Fruit fly (Drosophila melanogaster) whole organism, embryonic: ENCODE results near the gene CG44838.
A peak's percentile ranks its signal among the peaks of the same experiment; 100 is the strongest.

Experiments
- ATbp ChIP-seq: fragments of 200-800 bp; sonication (Bioruptor generic); optimal IDR thresholded peaks from 2 replicates; lab custom pipeline; 2017; ENCODE audit warnings: missing biosample characterization, mild to moderate bottlenecking, missing genetic modification characterization, missing genetic modification reagents
- B-H2 ChIP-seq: fragments of 200-800 bp; sonication (Bioruptor generic); optimal IDR thresholded peaks from 2 replicates; lab custom pipeline; 2018; ENCODE audit warnings: missing biosample characterization, mild to moderate bottlenecking, missing genetic modification characterization
- CG10431 ChIP-seq: fragments of 200-800 bp; sonication (Bioruptor generic); optimal IDR thresholded peaks from 3 replicates; lab custom pipeline; 2018; ENCODE audit warnings: missing biosample characterization, mild to moderate bottlenecking, missing genetic modification characterization
- CG10979 ChIP-seq: fragments of 200-800 bp; sonication (Bioruptor generic); optimal IDR thresholded peaks from 2 replicates; lab custom pipeline; 2018; ENCODE audit warnings: missing biosample characterization, mild to moderate bottlenecking, missing genetic modification characterization, moderate library complexity
- CG11085 ChIP-seq: fragments of 200-800 bp; sonication (Bioruptor generic); IDR thresholded peaks from 2 replicates; pipeline ENCODE4 v1.3.6; 2022; ENCODE audit warnings: missing biosample characterization, missing genetic modification characterization
- CG11247 ChIP-seq: fragments of 200-800 bp; sonication (Bioruptor generic); IDR thresholded peaks from 2 replicates; pipeline ENCODE4 v1.3.6; 2022; ENCODE audit warnings: missing biosample characterization, missing genetic modification characterization
- CG12155 ChIP-seq: fragments of 200-800 bp; sonication (Bioruptor generic); optimal IDR thresholded peaks from 3 replicates; lab custom pipeline; 2016; ENCODE audit warnings: missing biosample characterization, missing genetic modification characterization
- CG13624 ChIP-seq: fragments of 200-800 bp; sonication (Bioruptor generic); optimal IDR thresholded peaks from 2 replicates; lab custom pipeline; 2016; ENCODE audit warnings: missing biosample characterization, missing genetic modification characterization
- CG1647 ChIP-seq: fragments of 200-800 bp; sonication (Bioruptor generic); optimal IDR thresholded peaks from 3 replicates; lab custom pipeline; 2016; ENCODE audit warnings: missing biosample characterization, missing genetic modification characterization
- CG17385 ChIP-seq: fragments of 200-800 bp; sonication (Bioruptor generic); optimal IDR thresholded peaks from 3 replicates; lab custom pipeline; 2018; ENCODE audit warnings: missing biosample characterization, mild to moderate bottlenecking, missing genetic modification characterization
- CG18011 ChIP-seq: fragments of 200-800 bp; sonication (Bioruptor generic); optimal IDR thresholded peaks from 2 replicates; lab custom pipeline; 2017; ENCODE audit warnings: missing biosample characterization, missing genetic modification characterization, mild to moderate bottlenecking, moderate library complexity, missing genotype
- CG2129 ChIP-seq: fragments of 200-800 bp; sonication (Bioruptor generic); IDR thresholded peaks from 2 replicates; pipeline ENCODE4 v1.3.6; 2022; ENCODE audit warnings: missing biosample characterization, missing genetic modification characterization; ENCODE audit not compliant: partially characterized antibody
- CG3838 ChIP-seq: fragments of 200-800 bp; sonication (Bioruptor generic); optimal IDR thresholded peaks from 3 replicates; lab custom pipeline; 2016; ENCODE audit warnings: missing biosample characterization, missing genetic modification characterization
- CG5953 ChIP-seq: fragments of 200-800 bp; sonication (Bioruptor generic); IDR thresholded peaks from 2 replicates; pipeline ENCODE4 v1.3.6; 2022; ENCODE audit warnings: missing biosample characterization, missing genetic modification characterization
- CG6683 ChIP-seq: fragments of 200-800 bp; sonication (Bioruptor generic); optimal IDR thresholded peaks from 2 replicates; lab custom pipeline; 2017; ENCODE audit warnings: missing biosample characterization, mild to moderate bottlenecking, missing genetic modification characterization, missing genetic modification reagents
- CG7556 ChIP-seq: fragments of 200-800 bp; sonication (Bioruptor generic); optimal IDR thresholded peaks from 2 replicates; lab custom pipeline; 2017; ENCODE audit warnings: missing biosample characterization, mild to moderate bottlenecking, missing genetic modification characterization
- CG7963 ChIP-seq: fragments of 200-800 bp; sonication (Bioruptor generic); IDR thresholded peaks from 3 replicates; pipeline ENCODE4 v1.3.6; 2022; ENCODE audit warnings: missing biosample characterization, missing genetic modification characterization; ENCODE audit not compliant: partially characterized antibody
- CG9215 ChIP-seq: fragments of 200-800 bp; sonication (Bioruptor generic); IDR thresholded peaks from 2 replicates; pipeline ENCODE4 v1.3.6; 2022; ENCODE audit warnings: missing biosample characterization, missing genetic modification characterization
- CG9437 ChIP-seq: fragments of 200-800 bp; sonication (Bioruptor generic); optimal IDR thresholded peaks from 2 replicates; lab custom pipeline; 2018; ENCODE audit warnings: missing biosample characterization, mild to moderate bottlenecking, missing genetic modification characterization
- CG9932 ChIP-seq: fragments of 200-800 bp; sonication (Bioruptor generic); IDR thresholded peaks from 2 replicates; pipeline ENCODE4 v1.3.6; 2022; ENCODE audit warnings: missing biosample characterization, missing genetic modification characterization
- CHES-1-like ChIP-seq: fragments of 200-800 bp; sonication (Bioruptor generic); optimal IDR thresholded peaks from 2 replicates; lab custom pipeline; 2016; ENCODE audit warnings: missing biosample characterization, missing genetic modification characterization
- CoRest ChIP-seq: fragments of 200-800 bp; sonication (Bioruptor generic); optimal IDR thresholded peaks from 3 replicates; lab custom pipeline; 2018; ENCODE audit warnings: missing biosample characterization, mild to moderate bottlenecking, missing genetic modification characterization, moderate library complexity
- CrebB ChIP-seq: fragments of 200-800 bp; sonication (Bioruptor generic); optimal IDR thresholded peaks from 3 replicates; lab custom pipeline; 2018; ENCODE audit warnings: missing biosample characterization, mild to moderate bottlenecking, missing genetic modification characterization
- H15 ChIP-seq: fragments of 200-800 bp; sonication (Bioruptor generic); IDR thresholded peaks from 3 replicates; pipeline ENCODE4 v1.3.6; 2022; ENCODE audit warnings: missing biosample characterization, missing genetic modification characterization
- Hey ChIP-seq: fragments of 200-800 bp; sonication (Bioruptor generic); optimal IDR thresholded peaks from 3 replicates; lab custom pipeline; 2018; ENCODE audit warnings: missing biosample characterization, mild to moderate bottlenecking, missing genetic modification characterization
- HmgD ChIP-seq: fragments of 200-800 bp; sonication (Bioruptor generic); optimal IDR thresholded peaks from 3 replicates; lab custom pipeline; 2016; ENCODE audit warnings: missing biosample characterization, missing genetic modification characterization
- Hmr ChIP-seq: fragments of 200-800 bp; sonication (Bioruptor generic); optimal IDR thresholded peaks from 3 replicates; lab custom pipeline; 2017; ENCODE audit warnings: mild to moderate bottlenecking, missing biosample characterization, missing genetic modification reagents, missing genetic modification characterization
- MBD-R2 ChIP-seq: fragments of 200-800 bp; sonication (Bioruptor generic); IDR thresholded peaks from 2 replicates; pipeline ENCODE4 v1.3.6; 2022; ENCODE audit warnings: missing biosample characterization, missing genetic modification characterization
- Meics ChIP-seq: fragments of 200-800 bp; sonication (Bioruptor generic); optimal IDR thresholded peaks from 2 replicates; lab custom pipeline; 2017; ENCODE audit warnings: missing biosample characterization, mild to moderate bottlenecking, missing genetic modification characterization
- ase ChIP-seq: fragments of 200-800 bp; sonication (Bioruptor generic); IDR thresholded peaks from 3 replicates; pipeline ENCODE4 v1.3.6; 2022; ENCODE audit warnings: missing biosample characterization, missing genetic modification characterization
- ato ChIP-seq: fragments of 200-800 bp; sonication (Bioruptor generic); IDR thresholded peaks from 2 replicates; pipeline ENCODE4 v1.3.6; 2022; ENCODE audit warnings: missing biosample characterization, missing genetic modification characterization; ENCODE audit not compliant: partially characterized antibody
- btn ChIP-seq: fragments of 200-800 bp; sonication (Bioruptor generic); optimal IDR thresholded peaks from 2 replicates; lab custom pipeline; 2016; ENCODE audit warnings: missing biosample characterization, missing genetic modification characterization
- ems ChIP-seq: fragments of 200-800 bp; sonication (Bioruptor generic); optimal IDR thresholded peaks from 3 replicates; lab custom pipeline; 2016; ENCODE audit warnings: missing biosample characterization, missing genetic modification characterization
- fd64A ChIP-seq: fragments of 200-800 bp; sonication (Bioruptor generic); optimal IDR thresholded peaks from 3 replicates; lab custom pipeline; 2018; ENCODE audit warnings: missing biosample characterization, mild to moderate bottlenecking, missing genetic modification characterization
- gsb-n ChIP-seq: fragments of 200-800 bp; sonication (Bioruptor generic); optimal IDR thresholded peaks from 3 replicates; lab custom pipeline; 2018; ENCODE audit warnings: missing biosample characterization, mild to moderate bottlenecking, missing genetic modification characterization
- jumu ChIP-seq: fragments of 200-800 bp; sonication (Bioruptor generic); optimal IDR thresholded peaks from 3 replicates; lab custom pipeline; 2016; ENCODE audit warnings: missing biosample characterization, missing genetic modification characterization
- kah ChIP-seq: fragments of 200-800 bp; sonication (Bioruptor generic); optimal IDR thresholded peaks from 2 replicates; lab custom pipeline; 2018; ENCODE audit warnings: missing biosample characterization, mild to moderate bottlenecking, missing genetic modification characterization
- kni ChIP-seq: fragments of 200-800 bp; sonication (Bioruptor generic); optimal IDR thresholded peaks from 3 replicates; lab custom pipeline; 2017; ENCODE audit warnings: mild to moderate bottlenecking, missing biosample characterization, missing genetic modification reagents, missing genetic modification characterization
- lbe ChIP-seq: fragments of 200-800 bp; sonication (Bioruptor generic); optimal IDR thresholded peaks from 2 replicates; lab custom pipeline; 2016; ENCODE audit warnings: missing biosample characterization, mild to moderate bottlenecking, missing genetic modification characterization
- lov ChIP-seq, 2 experiments: fragments of 200-800 bp in 1 of 2; fragments of >200 bp in 1 of 2; sonication (Bioruptor generic) in 1 of 2; IDR thresholded peaks in 1 of 2; optimal IDR thresholded peaks in 1 of 2; 2 replicates in 1 of 2; 3 replicates in 1 of 2; pipeline versions ENCODE4 v1.3.6 to Lab custom; 2017 to 2022; ENCODE audit warnings: missing biosample characterization in 1 of 2, missing genetic modification characterization in 1 of 2
- pnt ChIP-seq: fragments of 200-800 bp; sonication (Bioruptor generic); optimal IDR thresholded peaks from 3 replicates; lab custom pipeline; 2016; ENCODE audit warnings: missing biosample characterization, missing genetic modification characterization
- ranshi ChIP-seq: fragments of 200-800 bp; sonication (Bioruptor generic); IDR thresholded peaks from 2 replicates; pipeline ENCODE4 v1.3.6; 2022; ENCODE audit warnings: missing biosample characterization, missing genetic modification characterization
- run ChIP-seq: fragments of 200-800 bp; sonication (Bioruptor generic); optimal IDR thresholded peaks from 3 replicates; lab custom pipeline; 2018; ENCODE audit warnings: missing biosample characterization, mild to moderate bottlenecking, missing genetic modification characterization
- schlank ChIP-seq: fragments of 200-800 bp; sonication (Bioruptor generic); optimal IDR thresholded peaks from 2 replicates; lab custom pipeline; 2018; ENCODE audit warnings: missing biosample characterization, mild to moderate bottlenecking, missing genetic modification characterization
- sens-2 ChIP-seq: fragments of 200-800 bp; sonication (Bioruptor generic); IDR thresholded peaks from 2 replicates; pipeline ENCODE4 v1.3.6; 2022; ENCODE audit warnings: missing biosample characterization, missing genetic modification characterization
- sqz ChIP-seq: fragments of 200-800 bp; sonication (Bioruptor generic); optimal IDR thresholded peaks from 3 replicates; lab custom pipeline; 2018; ENCODE audit warnings: missing biosample characterization, mild to moderate bottlenecking, missing genetic modification characterization
- ssp ChIP-seq: fragments of 200-800 bp; sonication (Bioruptor generic); IDR thresholded peaks from 2 replicates; pipeline ENCODE4 v1.3.6; 2022; ENCODE audit warnings: missing biosample characterization, missing genetic modification characterization
- trem ChIP-seq: fragments of 200-800 bp; optimal IDR thresholded peaks from 3 replicates; lab custom pipeline; 2019; ENCODE audit warnings: missing biosample characterization, mild to moderate bottlenecking, missing genetic modification characterization, moderate library complexity
- usp ChIP-seq: fragments of >200 bp; optimal IDR thresholded peaks from 2 replicates; lab custom pipeline; 2017; ENCODE audit warnings: missing biosample characterization, missing genetic modification characterization
- vfl ChIP-seq: fragments of 200-800 bp; sonication (Bioruptor generic); optimal IDR thresholded peaks from 2 replicates; lab custom pipeline; 2016; ENCODE audit warnings: missing biosample characterization, missing genetic modification characterization

Gene CG44838

dm6 chr3L:9476829-9477228 lies 16.0 kb downstream of the CG44838 start, which contains the start of the genes Uch-L5 and Jarid2 (continued):
- TF ChIP-seq CG10979 (tag; lab: Kevin White, UChicago): peak; percentile 48
- TF ChIP-seq CG18011 (GFP tag; lab: Kevin White, UChicago): peak; percentile 46
- TF ChIP-seq CG17385 (GFP tag; lab: Kevin White, UChicago): peak; percentile 98
- no peak for TF ChIP-seq ATbp
- peak; percentile 57 for TF ChIP-seq pnt (GFP tag; lab: Kevin White, UChicago)
- TF ChIP-seq CG9437 (GFP tag; lab: Kevin White, UChicago): no peak
- TF ChIP-seq lov (optimal IDR thresholded peaks at IDR 0.05; lab: Kevin White, UChicago): no peak
- TF ChIP-seq lov (GFP tag; IDR thresholded peaks at IDR 0.05; lab: Robert Waterston, UW): no peak
- no peak for TF ChIP-seq fd64A (GFP tag; lab: Kevin White, UChicago)
- TF ChIP-seq sqz (GFP tag; lab: Kevin White, UChicago): peak; percentile 77
- no peak for TF ChIP-seq sens-2 (GFP tag; lab: Robert Waterston, UW)
- TF ChIP-seq ssp (GFP tag; lab: Robert Waterston, UW): no peak
- TF ChIP-seq CG1647 (GFP tag; lab: Kevin White, UChicago): peak; percentile 46
- TF ChIP-seq MBD-R2 (GFP tag; lab: Robert Waterston, UW): peak; percentile 95
- TF ChIP-seq vfl: peak; percentile 63
- no peak for TF ChIP-seq CG6683
- TF ChIP-seq ato (GFP tag; lab: Robert Waterston, UW): 0 out of 2 replicates have a peak, but pooled peaks have one; percentile 32
- TF ChIP-seq Hey: no peak
- no peak for TF ChIP-seq usp (GFP tag; lab: Kevin White, UChicago)
- TF ChIP-seq lbe (GFP tag; lab: Kevin White, UChicago): no peak
- 0 out of 2 replicates have a peak, but pooled peaks have one; percentile 6 for TF ChIP-seq CG11247 (GFP tag; lab: Robert Waterston, UW)
- TF ChIP-seq kni (GFP tag; lab: Kevin White, UChicago): peak; percentile 14
- TF ChIP-seq CG10431: no peak
- no peak for TF ChIP-seq CG5953 (GFP tag; lab: Robert Waterston, UW)
- TF ChIP-seq Hmr (GFP tag; lab: Kevin White, UChicago): peak; percentile 55
- no peak for TF ChIP-seq gsb-n (tag; lab: Kevin White, UChicago)
- peak; percentile 28 for TF ChIP-seq schlank
- TF ChIP-seq B-H2 (GFP tag; lab: Kevin White, UChicago): peak; percentile 38
- TF ChIP-seq ranshi (GFP tag; lab: Robert Waterston, UW): peak; percentile 37; the same call in 1 of the 2 replicates
- TF ChIP-seq CG9215: no peak
- peak; percentile 65 for TF ChIP-seq CG13624 (GFP tag; lab: Kevin White, UChicago)
- TF ChIP-seq CG3838 (GFP tag; lab: Kevin White, UChicago): no peak
- peak; percentile 82 for TF ChIP-seq jumu
- TF ChIP-seq CG9932: peak; percentile 23; the same call in 1 of the 2 replicates
- peak; percentile 45 for TF ChIP-seq CG12155
- peak; percentile 82 for TF ChIP-seq trem (tag; lab: Kevin White, UChicago)
- no peak for TF ChIP-seq CG11085 (GFP tag; lab: Robert Waterston, UW)
- TF ChIP-seq CoRest (tag; lab: Kevin White, UChicago): peak; percentile 28
- TF ChIP-seq CG2129 (GFP tag; lab: Robert Waterston, UW): no peak
- peak; percentile 94 for TF ChIP-seq CHES-1-like (GFP tag; lab: Kevin White, UChicago)
- no peak for TF ChIP-seq btn (GFP tag; lab: Kevin White, UChicago)
- peak; percentile 80 for TF ChIP-seq HmgD
- 0 out of 3 replicates have a peak, but pooled peaks have one; percentile 11 for TF ChIP-seq ase (GFP tag; lab: Robert Waterston, UW)
- TF ChIP-seq CG7963 (GFP tag; lab: Robert Waterston, UW): 0 out of 3 replicates have a peak, but pooled peaks have one; percentile 8
- TF ChIP-seq kah: no peak
- peak; percentile 55 for TF ChIP-seq ems (GFP tag; lab: Kevin White, UChicago)
- TF ChIP-seq run (tag; lab: Kevin White, UChicago): no peak
- peak; percentile 58 for TF ChIP-seq CrebB
- peak; percentile 57 for TF ChIP-seq Meics
- no peak for TF ChIP-seq CG7556 (GFP tag; lab: Kevin White, UChicago)
- TF ChIP-seq H15: 0 out of 3 replicates have a peak, but pooled peaks have one; percentile 40
